Worm (Caenorhabditis elegans): ENCODE measurements around the gene C09H5.7.
A peak's percentile ranks its signal among the peaks of the same experiment; 100 is the strongest.

C09H5.7 gene

DNA sequence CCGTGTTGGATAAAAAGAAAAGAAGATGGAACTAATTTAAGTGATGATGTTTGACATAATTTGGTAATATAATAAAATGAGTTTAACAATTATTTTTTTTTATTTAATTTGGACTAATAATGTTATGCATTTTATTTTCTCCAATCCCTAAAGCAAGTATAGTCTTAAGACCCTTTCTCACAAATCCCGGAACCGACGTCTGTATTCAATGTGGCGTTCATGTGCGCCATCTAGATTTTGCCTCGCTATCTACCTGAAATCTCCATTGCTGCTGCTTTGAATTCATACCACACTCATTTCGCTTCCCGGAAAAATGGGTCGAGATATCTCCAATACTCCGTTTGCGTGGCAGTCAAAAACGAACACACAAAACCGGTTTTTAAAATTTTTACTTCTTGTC lies 38.3 kb upstream of the C09H5.7 start, which contains the start of gene D1014.5:
Gene D1014.5, plus strand, starts transcription at position 301 of the 400 bp plus-strand sequence.
- no peak for TF ChIP-seq mxl-3 (GFP tag; optimal IDR thresholded peaks at IDR 0.05)
- peak; percentile 10 for TF ChIP-seq aha-1 (tag)
- no peak for TF ChIP-seq dmd-9 (GFP tag; IDR thresholded peaks at IDR 0.05)
- TF ChIP-seq ceh-62 (tag; optimal IDR thresholded peaks at IDR 0.05), result no peak
- no peak for TF ChIP-seq T20F7.1 (GFP tag; optimal IDR thresholded peaks at IDR 0.05)

DNA sequence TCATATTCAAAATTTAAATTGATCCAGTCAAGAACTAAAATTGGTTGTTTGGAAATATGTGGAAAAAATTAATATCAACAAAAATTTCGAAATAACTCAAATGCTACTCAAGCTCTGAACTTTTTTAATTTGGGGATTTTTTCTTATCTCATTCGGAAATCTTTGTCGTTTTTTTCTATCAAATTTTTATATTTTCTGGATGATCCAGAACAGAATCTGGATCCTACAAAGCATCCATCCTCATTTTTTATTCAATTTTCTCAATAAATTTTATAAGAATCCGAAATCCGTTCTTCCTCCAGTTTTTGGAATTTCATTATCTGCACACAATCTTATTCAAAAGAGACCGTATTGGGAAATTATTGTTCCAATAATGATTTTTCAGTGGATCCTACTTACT lies 35.8 kb upstream of the C09H5.7 start, which contains the start of gene D1014.6:
Gene D1014.6, plus strand, starts transcription at position 301 of the 400 bp plus-strand sequence.
- TF ChIP-seq egl-27 (tag; optimal IDR thresholded peaks at IDR 0.05) (no peak), lin-38 (GFP tag; IDR thresholded peaks at IDR 0.05) (no peak), hif-1 (tag; optimal IDR thresholded peaks at IDR 0.05) (no peak), nhr-11 (tag; optimal IDR thresholded peaks at IDR 0.05) (no peak), arid-1 (GFP tag; conservative IDR thresholded peaks at IDR 0.05) (no peak), F44E2.7 (GFP tag; IDR thresholded peaks at IDR 0.05) (no peak), nhr-48 (tag; optimal IDR thresholded peaks at IDR 0.05) (no peak), snpc-1.2 (GFP tag; IDR thresholded peaks at IDR 0.05) (no peak), Y105C5A.15 (GFP tag; IDR thresholded peaks at IDR 0.05) (no peak), daf-12 (tag; optimal IDR thresholded peaks at IDR 0.05) (no peak), unc-130 (GFP tag; optimal IDR thresholded peaks at IDR 0.05) (no peak), aha-1 (tag) (no peak), saeg-2 (GFP tag; IDR thresholded peaks at IDR 0.05) (no peak), ztf-7 (tag; optimal IDR thresholded peaks at IDR 0.05) (no peak), lsy-2 (tag; optimal IDR thresholded peaks at IDR 0.05) (no peak), tag-97 (GFP tag; IDR thresholded peaks at IDR 0.05) (no peak), Y5F2A.4 (GFP tag; optimal IDR thresholded peaks at IDR 0.05) (no peak), F26F4.8 (GFP tag; conservative IDR thresholded peaks at IDR 0.05) (no peak), ZK337.2 (GFP tag; IDR thresholded peaks at IDR 0.05) (no peak)

DNA sequence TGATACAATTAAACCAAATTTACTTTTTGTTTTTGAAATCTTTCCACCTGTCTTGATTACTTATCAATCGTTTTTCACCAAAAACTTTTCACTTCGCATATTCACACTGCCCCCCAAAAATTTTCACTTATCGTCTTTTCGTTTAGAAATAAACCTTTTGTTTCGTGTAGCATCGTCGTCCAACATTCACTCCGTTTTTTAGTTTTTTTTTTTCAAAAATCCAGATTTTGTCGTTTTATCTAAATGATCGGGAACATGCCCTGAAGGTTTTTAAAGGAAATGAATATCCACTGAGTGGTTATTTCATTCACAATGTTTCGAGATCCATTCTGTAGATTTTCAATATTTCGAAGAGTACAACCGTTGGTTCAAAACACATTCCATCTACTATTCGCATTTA lies 32.9 kb upstream of the C09H5.7 start, which contains the start of gene D1014.7:
Gene D1014.7, plus strand, starts transcription at position 301 of the 400 bp plus-strand sequence.
- TF ChIP-seq F10B5.3 (tag; optimal IDR thresholded peaks at IDR 0.05), result no peak
- no peak for TF ChIP-seq lin-29 (GFP tag; IDR thresholded peaks at IDR 0.05)
- TF ChIP-seq nhr-10 (tag; optimal IDR thresholded peaks at IDR 0.05), result no peak
- no peak for TF ChIP-seq nhr-237 (tag; optimal IDR thresholded peaks at IDR 0.05)
- no peak for TF ChIP-seq ceh-32 (tag; optimal IDR thresholded peaks at IDR 0.05; ENCODE audit: poor library complexity)
- TF ChIP-seq nhr-102 (tag; optimal IDR thresholded peaks at IDR 0.05), result no peak
- no peak for TF ChIP-seq ceh-44 (GFP tag; IDR thresholded peaks at IDR 0.05)
- no peak for TF ChIP-seq nhr-76 (tag; optimal IDR thresholded peaks at IDR 0.05)
- no peak for TF ChIP-seq F44E2.7 (GFP tag; IDR thresholded peaks at IDR 0.05)
- TF ChIP-seq ceh-82 (tag; optimal IDR thresholded peaks at IDR 0.05), result no peak
- no peak for TF ChIP-seq F49E8.2 (tag; optimal IDR thresholded peaks at IDR 0.05; ENCODE audit: borderline replicate concordance)
- no peak for TF ChIP-seq madf-5 (GFP tag; IDR thresholded peaks at IDR 0.05)
- TF ChIP-seq fkh-10 (GFP tag; optimal IDR thresholded peaks at IDR 0.05), result no peak

DNA sequence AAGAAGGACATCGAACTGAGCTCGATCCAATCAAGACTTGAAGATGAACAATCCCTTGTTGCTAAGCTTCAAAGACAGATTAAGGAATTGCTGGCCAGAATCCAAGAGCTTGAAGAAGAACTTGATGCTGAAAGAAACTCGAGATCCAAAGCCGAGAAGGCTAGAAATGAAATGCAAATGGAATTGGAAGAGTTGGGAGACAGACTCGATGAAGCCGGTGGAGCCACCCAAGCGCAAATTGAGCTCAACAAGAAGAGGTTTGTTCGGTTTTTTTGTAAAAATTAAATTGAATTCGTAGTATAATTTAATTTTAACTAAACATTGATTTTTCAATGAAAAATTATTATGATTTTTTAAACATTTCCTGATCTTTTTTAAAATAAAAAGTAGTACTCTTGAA lies 29.5 kb upstream of the C09H5.7 start:
- peak in 1 of 2 experiments; percentile 93 for TF ChIP-seq unc-62 (GFP tag; optimal IDR thresholded peaks at IDR 0.05 in 1 of 2)
- TF ChIP-seq unc-62 (tag; optimal IDR thresholded peaks at IDR 0.05), result no peak
- TF ChIP-seq nhr-48 (tag; optimal IDR thresholded peaks at IDR 0.05), result no peak
